Worm (Caenorhabditis elegans) whole organism, young adult: Measurements from ENCODE around the gene sor-3.

Experiments used
- F23B12.7 ChIP-seq: sonication (generic microtip); optimal IDR thresholded peaks from 2 replicates; lab custom pipeline; 2017; ENCODE audit warnings: missing genetic modification characterization, mild to moderate bottlenecking, missing compliant biosample characterization, antibody characterized with exemption, moderate library complexity; ENCODE audit not compliant: insufficient read depth
- ama-1 ChIP-seq, 3 experiments: fragments of 150-350 bp in 1 of 3; sonication (generic microtip) in 2 of 3; optimal IDR thresholded peaks; 2 replicates each; lab custom pipeline; 2014 to 2018; ENCODE audit warnings: missing biosample characterization in 2 of 3, missing genetic modification characterization in 2 of 3, missing genetic modification reagents in 2 of 3
- dpl-1 ChIP-seq: fragments of 150-350 bp; optimal IDR thresholded peaks from 2 replicates; lab custom pipeline; 2014; ENCODE audit warnings: missing biosample characterization, missing genetic modification reagents, missing genetic modification characterization
- efl-1 ChIP-seq: fragments of 150-350 bp; optimal IDR thresholded peaks from 2 replicates; lab custom pipeline; 2014; ENCODE audit warnings: missing biosample characterization, missing genetic modification reagents, missing genetic modification characterization
- snpc-1.1 ChIP-seq: sonication (generic microtip); optimal IDR thresholded peaks from 2 replicates; lab custom pipeline; 2017; ENCODE audit warnings: missing genetic modification characterization, mild to moderate bottlenecking, missing compliant biosample characterization, antibody characterized with exemption, moderate library complexity, missing genotype, missing genetic modification reagents; ENCODE audit not compliant: insufficient read depth
- unc-130 ChIP-seq: sonication (generic microtip); optimal IDR thresholded peaks from 2 replicates; lab custom pipeline; 2016; ENCODE audit warnings: missing genetic modification reagents, missing genetic modification characterization, missing compliant biosample characterization

- TF ChIP-seq F23B12.7 (peak; percentile 4), efl-1 (GFP tag; lab: Kevin White, UChicago) (no peak), snpc-1.1 (tag; lab: Kevin White, UChicago) (no peak), ama-1 (optimal IDR thresholded peaks at IDR 0.05; lab: Kevin White, UChicago) (no peak), ama-1 (GFP tag; optimal IDR thresholded peaks at IDR 0.05; lab: Kevin White, UChicago) (no peak), unc-130 (GFP tag; lab: Kevin White, UChicago) (no peak), dpl-1 (GFP tag; lab: Kevin White, UChicago) (no peak)
Observed at ce11 chrX:324021-324420, 29.4 kb upstream of the sor-3 start.
